Fruit fly (Drosophila melanogaster): ENCODE measurements around the gene Amnionless.

The Amnionless gene

dm6 chr2L:294452-295362, 5.8 kb upstream of the Amnionless start, which contains the start of the genes U2af38 and Stip1 (continued):
- TF ChIP-seq so (GFP tag; IDR thresholded peaks at IDR 0.05): no peak
- TF ChIP-seq CG12744 (GFP tag; optimal IDR thresholded peaks at IDR 0.05): no peak
- TF ChIP-seq CG1529 (GFP tag; optimal IDR thresholded peaks at IDR 0.05): no peak
- TF ChIP-seq CG13296 (GFP tag; optimal IDR thresholded peaks at IDR 0.05): peak; percentile 30
- TF ChIP-seq dmrt11E (tag; optimal IDR thresholded peaks at IDR 0.05): no peak
- TF ChIP-seq jigr1 (GFP tag; IDR thresholded peaks at IDR 0.05): peak; percentile 69; the same call in 1 of the 3 replicates
- peak; percentile 10 for TF ChIP-seq Fer3 (tag; optimal IDR thresholded peaks at IDR 0.05)
- TF ChIP-seq Jarid2 (GFP tag; optimal IDR thresholded peaks at IDR 0.05): no peak
- TF ChIP-seq CG5180 (GFP tag; optimal IDR thresholded peaks at IDR 0.05): no peak
- TF ChIP-seq CG17385 (GFP tag; optimal IDR thresholded peaks at IDR 0.05): no peak
- no peak for TF ChIP-seq Rx (GFP tag; IDR thresholded peaks at IDR 0.05)
- TF ChIP-seq CG8281 (tag; optimal IDR thresholded peaks at IDR 0.05): no peak
- no peak for TF ChIP-seq CG7987 (GFP tag; optimal IDR thresholded peaks at IDR 0.05)
- no peak for TF ChIP-seq CG2875 (GFP tag; optimal IDR thresholded peaks at IDR 0.05)
- no peak for TF ChIP-seq dmrt99B (tag; optimal IDR thresholded peaks at IDR 0.05)
- peak; percentile 41; the same call in 1 of the 2 replicates for TF ChIP-seq CG2129 (GFP tag; IDR thresholded peaks at IDR 0.05; ENCODE audit: partially characterized antibody)
- no peak for TF ChIP-seq tup (GFP tag; optimal IDR thresholded peaks at IDR 0.05)
- TF ChIP-seq sima (GFP tag; optimal IDR thresholded peaks at IDR 0.05): no peak
- peak; percentile 54 for TF ChIP-seq Neu2 (GFP tag; optimal IDR thresholded peaks at IDR 0.05; ENCODE audit: borderline replicate concordance)
- no peak for TF ChIP-seq gsb-n (tag; optimal IDR thresholded peaks at IDR 0.05)
- no peak for TF ChIP-seq cg (GFP tag; optimal IDR thresholded peaks at IDR 0.05)
- TF ChIP-seq Dip3 (GFP tag; optimal IDR thresholded peaks at IDR 0.05): no peak
- no peak for TF ChIP-seq her (GFP tag; optimal IDR thresholded peaks at IDR 0.05)
- peak; percentile 69 for TF ChIP-seq HLH4C (GFP tag; IDR thresholded peaks at IDR 0.05; ENCODE audit: partially characterized antibody)
- TF ChIP-seq CG2712 (tag; optimal IDR thresholded peaks at IDR 0.05): peak; percentile 48
- peak; percentile 1 for TF ChIP-seq az2 (GFP tag; optimal IDR thresholded peaks at IDR 0.05)
- no peak for TF ChIP-seq CG4282 (GFP tag; optimal IDR thresholded peaks at IDR 0.05)
- TF ChIP-seq Doc3 (GFP tag; IDR thresholded peaks at IDR 0.05; ENCODE audit: partially characterized antibody): peak; percentile 61
- TF ChIP-seq Aef1 (GFP tag; IDR thresholded peaks at IDR 0.05): no peak
- TF ChIP-seq tx (GFP tag; optimal IDR thresholded peaks at IDR 0.05): no peak
- no peak for TF ChIP-seq Taf1 (GFP tag; IDR thresholded peaks at IDR 0.05)
- TF ChIP-seq Fer2 (tag; optimal IDR thresholded peaks at IDR 0.05): peak; percentile 11
- peak; percentile 82 for TF ChIP-seq Dll (GFP tag; IDR thresholded peaks at IDR 0.05; ENCODE audit: partially characterized antibody)
- no peak for TF ChIP-seq tap (tag; optimal IDR thresholded peaks at IDR 0.05)
- TF ChIP-seq ham (GFP tag; IDR thresholded peaks at IDR 0.05): no peak
- no peak for TF ChIP-seq CG3726 (GFP tag; IDR thresholded peaks at IDR 0.05)
- TF ChIP-seq CG4328 (GFP tag; optimal IDR thresholded peaks at IDR 0.05): peak; percentile 24
- TF ChIP-seq CG2202 (tag; optimal IDR thresholded peaks at IDR 0.05): no peak
- no peak for TF ChIP-seq CG7556 (GFP tag; optimal IDR thresholded peaks at IDR 0.05)
- no peak for TF ChIP-seq fru (optimal IDR thresholded peaks at IDR 0.05)
- TF ChIP-seq onecut (GFP tag; IDR thresholded peaks at IDR 0.05): no peak
- peak; percentile 15 for TF ChIP-seq CG13424 (tag; optimal IDR thresholded peaks at IDR 0.05)
- TF ChIP-seq ab (GFP tag; optimal IDR thresholded peaks at IDR 0.05): no peak
- TF ChIP-seq Optix (GFP tag; IDR thresholded peaks at IDR 0.05): no peak
- TF ChIP-seq CG17912 (GFP tag; optimal IDR thresholded peaks at IDR 0.05): no peak
- no peak for TF ChIP-seq MTF-1 (GFP tag; optimal IDR thresholded peaks at IDR 0.05; ENCODE audit: borderline replicate concordance)
- no peak for TF ChIP-seq Nf-YA (GFP tag; IDR thresholded peaks at IDR 0.05)
- no peak for TF ChIP-seq zfh1 (GFP tag; IDR thresholded peaks at IDR 0.05)
- TF ChIP-seq br (optimal IDR thresholded peaks at IDR 0.05): no peak
